Worm (Caenorhabditis elegans) whole organism, L3 larva: ENCODE measurements around the gene F45E10.2.

Experiments used
- R02D3.7 ChIP-seq: fragments of 150-350 bp; optimal IDR thresholded peaks from 2 replicates; lab custom pipeline; 2014; ENCODE audit warnings: missing biosample characterization, missing genetic modification characterization
- ZK546.5 ChIP-seq: sonication (generic microtip); optimal IDR thresholded peaks from 2 replicates; lab custom pipeline; 2017; ENCODE audit warnings: missing biosample characterization, missing genetic modification characterization
- ceh-16 ChIP-seq: sonication (generic microtip); optimal IDR thresholded peaks from 2 replicates; lab custom pipeline; 2017; ENCODE audit warnings: missing biosample characterization, missing genetic modification characterization
- ceh-9 ChIP-seq: sonication (generic microtip); optimal IDR thresholded peaks from 2 replicates; lab custom pipeline; 2018; ENCODE audit warnings: missing biosample characterization, missing genetic modification characterization
- egl-27 ChIP-seq: sonication (generic microtip); optimal IDR thresholded peaks from 4 replicates; lab custom pipeline; 2017; ENCODE audit warnings: missing biosample characterization, missing genetic modification reagents, missing genetic modification characterization
- egl-5 ChIP-seq: fragments of 150-350 bp; optimal IDR thresholded peaks from 2 replicates; lab custom pipeline; 2017; ENCODE audit warnings: missing biosample characterization, missing genetic modification reagents, missing genetic modification characterization, inconsistent platforms
- elt-1 ChIP-seq: fragments of 150-350 bp; optimal IDR thresholded peaks from 2 replicates; lab custom pipeline; 2014; ENCODE audit warnings: missing biosample characterization, missing genetic modification characterization
- fkh-10 ChIP-seq: sonication (generic microtip); optimal IDR thresholded peaks from 2 replicates; lab custom pipeline; 2017; ENCODE audit warnings: missing biosample characterization, missing genetic modification reagents, missing genetic modification characterization
- fos-1 ChIP-seq: fragments of 150-350 bp; optimal IDR thresholded peaks from 2 replicates; lab custom pipeline; 2014; ENCODE audit warnings: missing biosample characterization, missing genetic modification characterization
- hmg-11 ChIP-seq: sonication (generic microtip); optimal IDR thresholded peaks from 2 replicates; lab custom pipeline; 2016; ENCODE audit warnings: missing genetic modification characterization, missing compliant biosample characterization
- lin-15B ChIP-seq: fragments of 150-350 bp; optimal IDR thresholded peaks from 2 replicates; lab custom pipeline; 2014; ENCODE audit warnings: missing biosample characterization, missing genetic modification characterization
- lin-39 ChIP-seq: fragments of 150-350 bp; optimal IDR thresholded peaks from 2 replicates; lab custom pipeline; 2018; ENCODE audit warnings: missing biosample characterization, missing genetic modification reagents, missing genetic modification characterization
- lsy-12 ChIP-seq: sonication (generic microtip); optimal IDR thresholded peaks from 2 replicates; lab custom pipeline; 2016; ENCODE audit warnings: mild to moderate bottlenecking, missing genetic modification characterization, missing compliant biosample characterization
- mdl-1 ChIP-seq: fragments of 150-350 bp; optimal IDR thresholded peaks from 2 replicates; lab custom pipeline; 2014; ENCODE audit warnings: missing biosample characterization, missing genetic modification characterization
- mml-1 ChIP-seq: fragments of 150-350 bp; sonication (generic microtip); optimal IDR thresholded peaks from 3 replicates; lab custom pipeline; 2014; ENCODE audit warnings: missing biosample characterization, missing genetic modification characterization
- nfya-1 ChIP-seq: sonication (generic microtip); optimal IDR thresholded peaks from 2 replicates; lab custom pipeline; 2017; ENCODE audit warnings: missing genetic modification characterization, mild to moderate bottlenecking, missing compliant biosample characterization, antibody characterized with exemption, moderate library complexity; ENCODE audit not compliant: insufficient read depth
- nhr-11 ChIP-seq: fragments of 150-350 bp; optimal IDR thresholded peaks from 2 replicates; lab custom pipeline; 2014; ENCODE audit warnings: missing biosample characterization, missing genetic modification characterization
- nhr-12 ChIP-seq: fragments of 150-350 bp; optimal IDR thresholded peaks from 2 replicates; lab custom pipeline; 2014; ENCODE audit warnings: missing biosample characterization, missing genetic modification characterization
- nhr-23 ChIP-seq: fragments of 150-350 bp; optimal IDR thresholded peaks from 2 replicates; lab custom pipeline; 2014; ENCODE audit warnings: missing biosample characterization, missing genetic modification reagents, missing genetic modification characterization
- nhr-237 ChIP-seq: fragments of 150-350 bp; optimal IDR thresholded peaks from 2 replicates; lab custom pipeline; 2014; ENCODE audit warnings: missing biosample characterization, missing genetic modification characterization
- nhr-25 ChIP-seq: sonication (generic microtip); optimal IDR thresholded peaks from 2 replicates; lab custom pipeline; 2017; ENCODE audit warnings: missing biosample characterization, missing genetic modification characterization
- nhr-43 ChIP-seq: sonication (generic microtip); optimal IDR thresholded peaks from 2 replicates; lab custom pipeline; 2016; ENCODE audit warnings: mild to moderate bottlenecking, missing genetic modification characterization, missing compliant biosample characterization; ENCODE audit not compliant: poor library complexity, severe bottlenecking
- nhr-67 ChIP-seq: fragments of 150-350 bp; optimal IDR thresholded peaks from 2 replicates; lab custom pipeline; 2014; ENCODE audit warnings: missing biosample characterization, missing genetic modification characterization
- nhr-76 ChIP-seq: fragments of 150-350 bp; sonication (generic microtip); optimal IDR thresholded peaks from 5 replicates; lab custom pipeline; 2014; ENCODE audit warnings: missing biosample characterization, missing genetic modification characterization
- pha-4 ChIP-seq: fragments of 150-350 bp; optimal IDR thresholded peaks from 2 replicates; lab custom pipeline; 2014; ENCODE audit warnings: missing biosample characterization, missing genetic modification reagents, missing genetic modification characterization
- pqm-1 ChIP-seq: fragments of 150-350 bp; optimal IDR thresholded peaks from 2 replicates; lab custom pipeline; 2017; ENCODE audit warnings: missing biosample characterization, missing genetic modification characterization, inconsistent platforms
- snpc-4 ChIP-seq: fragments of 150-350 bp; optimal IDR thresholded peaks from 2 replicates; lab custom pipeline; 2014; ENCODE audit warnings: missing biosample characterization, missing genetic modification characterization
- unc-39 ChIP-seq: sonication (generic microtip); optimal IDR thresholded peaks from 4 replicates; lab custom pipeline; 2017; ENCODE audit warnings: missing biosample characterization, missing genetic modification characterization
- zag-1 ChIP-seq: fragments of 150-350 bp; optimal IDR thresholded peaks from 2 replicates; lab custom pipeline; 2014; ENCODE audit warnings: missing biosample characterization, missing genetic modification characterization
- ztf-11 ChIP-seq: fragments of 150-350 bp; optimal IDR thresholded peaks from 2 replicates; lab custom pipeline; 2014; ENCODE audit warnings: missing biosample characterization, missing genetic modification characterization
- ztf-4 ChIP-seq: fragments of 150-350 bp; optimal IDR thresholded peaks from 2 replicates; lab custom pipeline; 2014; ENCODE audit warnings: missing biosample characterization, missing genetic modification characterization

The F45E10.2 gene

ce11 chrII:11025566-11025965, 29.6 kb downstream of the F45E10.2 start, which contains the start of gene F33A8.7:
TSS of gene F33A8.7 (minus strand) at chrII:11025666.
- no peak for TF ChIP-seq nhr-23
- no peak for TF ChIP-seq ZK546.5 (tag; lab: Kevin White, UChicago)
- TF ChIP-seq nhr-12 (tag; lab: Kevin White, UChicago): no peak
- TF ChIP-seq lsy-12 (tag; lab: Kevin White, UChicago): no peak
- TF ChIP-seq lin-15B: no peak
- no peak for TF ChIP-seq mdl-1
- no peak for TF ChIP-seq zag-1 (tag; lab: Kevin White, UChicago)
- no peak for TF ChIP-seq R02D3.7 (tag; lab: Kevin White, UChicago)
- TF ChIP-seq pha-4 (tag; lab: Kevin White, UChicago): no peak

- TF ChIP-seq lin-39 (tag; lab: Kevin White, UChicago) (peak; percentile 45), nhr-25 (tag; lab: Kevin White, UChicago) (peak; percentile 33), hmg-11 (peak; percentile 42), ceh-9 (no peak), snpc-4 (tag; lab: Kevin White, UChicago) (peak; percentile 26), nhr-237 (no peak), pha-4 (tag; lab: Kevin White, UChicago) (no peak), fos-1 (tag; lab: Kevin White, UChicago) (no peak), pqm-1 (tag; lab: Kevin White, UChicago) (no peak), ztf-4 (tag; lab: Kevin White, UChicago) (no peak), nhr-23 (peak; percentile 70), nhr-43 (tag; lab: Kevin White, UChicago) (peak; percentile 24), ceh-16 (tag; lab: Kevin White, UChicago) (no peak), egl-5 (tag; lab: Kevin White, UChicago) (peak; percentile 22), nfya-1 (tag; lab: Kevin White, UChicago) (peak; percentile 67), lin-15B (peak; percentile 54), nhr-11 (no peak)
These were observed 33.1 kb downstream of the F45E10.2 start, which contains the start of gene let-858 for ce11 chrII:11022023-11022422. TSS of gene let-858 (plus strand) at chrII:11022370.

ce11 chrII:11020707-11021106, 34.4 kb downstream of the F45E10.2 start:
- TF ChIP-seq nhr-25 (tag; lab: Kevin White, UChicago) (peak; percentile 59), elt-1 (tag; lab: Kevin White, UChicago) (peak; percentile 76), pha-4 (tag; lab: Kevin White, UChicago) (no peak)

- peak; percentile 51 for TF ChIP-seq nhr-25 (tag; lab: Kevin White, UChicago)
- no peak for TF ChIP-seq egl-5 (tag; lab: Kevin White, UChicago)
- TF ChIP-seq nfya-1 (tag; lab: Kevin White, UChicago): no peak
- no peak for TF ChIP-seq mml-1 (tag; lab: Kevin White, UChicago)
- peak; percentile 85 for TF ChIP-seq elt-1 (tag; lab: Kevin White, UChicago)
These were observed 38.2 kb downstream of the F45E10.2 start for ce11 chrII:11016884-11017283.

- TF ChIP-seq nhr-76 (tag; lab: Kevin White, UChicago) (no peak), nhr-43 (tag; lab: Kevin White, UChicago) (no peak), unc-39 (tag; lab: Kevin White, UChicago) (no peak), fkh-10 (GFP tag; lab: Kevin White, UChicago) (no peak), ztf-11 (no peak), lin-15B (no peak), hmg-11 (no peak), nhr-25 (tag; lab: Kevin White, UChicago) (peak; percentile 68), nhr-67 (tag; lab: Kevin White, UChicago) (no peak)
These were observed 38.5 kb downstream of the F45E10.2 start, which contains the start of gene ram-2 for ce11 chrII:11016835-11016883. TSS of gene ram-2 (minus strand) at chrII:11016881.

- TF ChIP-seq ceh-16 (tag; lab: Kevin White, UChicago) (peak; percentile 8), nfya-1 (tag; lab: Kevin White, UChicago) (peak; percentile 17), egl-27 (tag; lab: Kevin White, UChicago) (no peak)
These were observed 38.7 kb downstream of the F45E10.2 start for ce11 chrII:11016435-11016834.

ce11 chrII:11015734-11016133, 39.4 kb downstream of the F45E10.2 start:
- TF ChIP-seq nhr-43 (tag; lab: Kevin White, UChicago) (peak; percentile 26), snpc-4 (tag; lab: Kevin White, UChicago) (no peak)
- TF ChIP-seq, all 47 proteins: peak for 1
